Worm (Caenorhabditis elegans) whole organism, young adult: Measurements from ENCODE around the gene cpr-4.

ENCODE experiments used
- F39B2.1 ChIP-seq: fragments of 200-800 bp; sonication (Bioruptor generic); IDR thresholded peaks from 2 replicates; pipeline ENCODE4 v1.3.6; 2022; ENCODE audit warnings: missing genetic modification reagents, missing genetic modification characterization, missing compliant biosample characterization
- ama-1 ChIP-seq, 3 experiments: fragments of 150-350 bp in 1 of 3; sonication (generic microtip) in 2 of 3; optimal IDR thresholded peaks; 2 replicates each; lab custom pipeline; 2014 to 2018; ENCODE audit warnings: missing biosample characterization in 2 of 3, missing genetic modification characterization in 2 of 3, missing genetic modification reagents in 2 of 3
- atf-7 ChIP-seq: sonication (generic microtip); optimal IDR thresholded peaks from 2 replicates; lab custom pipeline; 2017; ENCODE audit warnings: mild to moderate bottlenecking, missing genetic modification characterization, missing compliant biosample characterization
- bed-2 ChIP-seq: fragments of 200-800 bp; sonication (Bioruptor generic); IDR thresholded peaks from 2 replicates; pipeline ENCODE4 v1.3.6; 2022; ENCODE audit warnings: missing genetic modification reagents, missing genetic modification characterization, missing compliant biosample characterization
- dpl-1 ChIP-seq: fragments of 150-350 bp; optimal IDR thresholded peaks from 2 replicates; lab custom pipeline; 2014; ENCODE audit warnings: missing biosample characterization, missing genetic modification reagents, missing genetic modification characterization
- hmg-20 ChIP-seq: fragments of 200-800 bp; sonication (Bioruptor generic); IDR thresholded peaks from 2 replicates; pipeline ENCODE4 v1.3.6; 2022; ENCODE audit warnings: missing genetic modification reagents, missing genetic modification characterization, missing compliant biosample characterization
- lin-35 ChIP-seq, 3 experiments: fragments of 150-350 bp in 2 of 3; sonication (generic microtip) in 1 of 3; optimal IDR thresholded peaks; 2 replicates each; lab custom pipeline; 2014 to 2018; ENCODE audit warnings: missing biosample characterization in 3 of 3, missing genetic modification characterization in 3 of 3, missing genetic modification reagents in 3 of 3
- madf-8 ChIP-seq: fragments of 200-800 bp; sonication (Bioruptor generic); conservative IDR thresholded peaks from 2 replicates; pipeline ENCODE4 v1.3.6; 2022; ENCODE audit warnings: missing genetic modification reagents, missing genetic modification characterization, missing compliant biosample characterization
- nhr-90 ChIP-seq: sonication (generic microtip); optimal IDR thresholded peaks from 2 replicates; lab custom pipeline; 2016; ENCODE audit warnings: missing genotype, mild to moderate bottlenecking, missing genetic modification characterization, missing compliant biosample characterization
- pha-4 ChIP-seq: fragments of 150-350 bp; sonication (generic microtip); optimal IDR thresholded peaks from 2 replicates; lab custom pipeline; 2014; ENCODE audit warnings: missing biosample characterization, missing genetic modification reagents, missing genetic modification characterization
- sea-2 ChIP-seq: fragments of 200-800 bp; sonication (Bioruptor generic); IDR thresholded peaks from 2 replicates; pipeline ENCODE4 v1.3.6; 2022; ENCODE audit warnings: missing genetic modification characterization, missing compliant biosample characterization
- snpc-4 ChIP-seq, 5 experiments: fragments of 150-350 bp in 1 of 5; sonication (generic microtip) in 4 of 5; optimal IDR thresholded peaks; 2 replicates each; lab custom pipeline; 2014 to 2018; ENCODE audit warnings: missing genetic modification characterization in 5 of 5, missing biosample characterization in 3 of 5, antibody characterized with exemption in 2 of 5, mild to moderate bottlenecking in 2 of 5, missing compliant biosample characterization in 2 of 5, missing genotype in 2 of 5, moderate library complexity in 2 of 5, missing genetic modification reagents in 1 of 5
- unc-62 ChIP-seq: fragments of 150-350 bp; optimal IDR thresholded peaks from 2 replicates; lab custom pipeline; 2014; ENCODE audit warnings: missing biosample characterization, missing genetic modification reagents, missing genetic modification characterization

ce11 chrV:6659533-6659932, 45.1 kb downstream of the cpr-4 start:
- no peak for TF ChIP-seq lin-35 (GFP tag; optimal IDR thresholded peaks at IDR 0.05; lab: Kevin White, UChicago)
- TF ChIP-seq pha-4 (tag; lab: Kevin White, UChicago): no peak
- no peak for TF ChIP-seq atf-7 (tag; lab: Kevin White, UChicago)
- no peak for TF ChIP-seq bed-2 (GFP tag; lab: Robert Waterston, UW)
- TF ChIP-seq unc-62: no peak
- TF ChIP-seq hmg-20 (GFP tag; lab: Robert Waterston, UW): no peak
- no peak for TF ChIP-seq sea-2 (GFP tag; lab: Robert Waterston, UW)
- no peak for TF ChIP-seq madf-8 (GFP tag; lab: Robert Waterston, UW)
- TF ChIP-seq dpl-1 (GFP tag; lab: Kevin White, UChicago): no peak
- TF ChIP-seq snpc-4 (GFP tag; optimal IDR thresholded peaks at IDR 0.05; lab: Kevin White, UChicago): no peak
- TF ChIP-seq snpc-4 (tag; optimal IDR thresholded peaks at IDR 0.05; lab: Kevin White, UChicago): no peak
- TF ChIP-seq nhr-90 (tag; lab: Kevin White, UChicago): no peak
- no peak for TF ChIP-seq ama-1 (optimal IDR thresholded peaks at IDR 0.05; lab: Kevin White, UChicago)
- TF ChIP-seq ama-1 (GFP tag; optimal IDR thresholded peaks at IDR 0.05; lab: Kevin White, UChicago): no peak
- no peak for TF ChIP-seq F39B2.1
